Fruit fly (Drosophila melanogaster) whole organism, wandering third instar larva: ENCODE results near the gene Bmcp.

Experiments used
- CG9705 ChIP-seq: fragments of 200-800 bp; sonication (Bioruptor generic); optimal IDR thresholded peaks from 2 replicates; lab custom pipeline; 2018; ENCODE audit warnings: missing biosample characterization, mild to moderate bottlenecking, missing genetic modification characterization
- CrebA ChIP-seq: fragments of 200-800 bp; sonication (Bioruptor generic); optimal IDR thresholded peaks from 2 replicates; lab custom pipeline; 2016; ENCODE audit warnings: missing biosample characterization, mild to moderate bottlenecking, missing genetic modification characterization, borderline replicate concordance
- Myc ChIP-seq: fragments of >200 bp; optimal IDR thresholded peaks from 2 replicates; lab custom pipeline; 2017
- brk ChIP-seq: fragments of 200-800 bp; sonication (Bioruptor generic); optimal IDR thresholded peaks from 2 replicates; lab custom pipeline; 2016; ENCODE audit warnings: missing biosample characterization, mild to moderate bottlenecking, missing genetic modification characterization
- fru ChIP-seq: fragments of 200-800 bp; sonication (Bioruptor generic); optimal IDR thresholded peaks from 3 replicates; lab custom pipeline; 2016; ENCODE audit warnings: missing biosample characterization, mild to moderate bottlenecking, missing genetic modification characterization
- sage ChIP-seq: fragments of 200-800 bp; sonication (Bioruptor generic); optimal IDR thresholded peaks from 2 replicates; lab custom pipeline; 2016; ENCODE audit warnings: missing biosample characterization, mild to moderate bottlenecking, missing genetic modification characterization
- usp ChIP-seq: fragments of >200 bp; optimal IDR thresholded peaks from 2 replicates; lab custom pipeline; 2017; ENCODE audit warnings: missing biosample characterization, missing genetic modification characterization

dm6 chr3L:11776731-11777130, 56.0 kb downstream of the Bmcp start, which contains the start of gene CG14131:
- no peak for TF ChIP-seq CG9705 (GFP tag; lab: Kevin White, UChicago)
- no peak for TF ChIP-seq sage (GFP tag; lab: Kevin White, UChicago)
- no peak for TF ChIP-seq brk (GFP tag; lab: Kevin White, UChicago)
- TF ChIP-seq fru (GFP tag; lab: Kevin White, UChicago): no peak
- peak; percentile 8 for TF ChIP-seq CrebA (GFP tag; lab: Kevin White, UChicago)
- TF ChIP-seq usp (GFP tag; lab: Kevin White, UChicago): no peak
- no peak for TF ChIP-seq Myc (lab: Kevin White, UChicago)
